Fruit fly (Drosophila melanogaster): ENCODE data around the gene CG14246.

CG14246 gene

DNA sequence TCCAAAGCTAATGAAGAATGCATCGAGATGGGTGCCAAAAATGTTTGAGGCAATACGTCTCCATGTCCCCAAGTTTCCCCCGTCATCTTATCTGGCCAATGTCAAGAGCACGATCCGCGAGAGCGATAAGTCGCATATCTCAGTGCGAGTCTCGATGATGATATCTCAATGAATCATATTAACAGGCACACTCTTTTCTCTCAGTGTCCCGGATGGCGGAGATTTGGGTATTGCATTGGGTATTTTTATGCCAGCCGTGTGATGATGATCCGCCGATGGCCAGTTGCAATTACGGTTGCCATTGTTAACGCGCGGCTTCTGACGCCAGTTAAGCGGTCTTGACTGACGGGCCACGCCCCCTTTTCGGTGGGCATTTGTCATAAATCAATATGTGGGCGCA lies at the start of gene CG14246:
CG14246 (plus strand) TSS at position 301 of the 400 bp plus-strand sequence.
- no peak for TF ChIP-seq Dif (GFP tag; optimal IDR thresholded peaks at IDR 0.05; ENCODE audit: partially characterized antibody)
- no peak for TF ChIP-seq fru (GFP tag; optimal IDR thresholded peaks at IDR 0.05)
- TF ChIP-seq CrebA (GFP tag; optimal IDR thresholded peaks at IDR 0.05; ENCODE audit: borderline replicate concordance): no peak
- TF ChIP-seq sage (GFP tag; optimal IDR thresholded peaks at IDR 0.05): no peak
- TF ChIP-seq sv (GFP tag; optimal IDR thresholded peaks at IDR 0.05): no peak
- TF ChIP-seq Mio (GFP tag; optimal IDR thresholded peaks at IDR 0.05): no peak
- no peak for TF ChIP-seq Vsx2 (GFP tag; optimal IDR thresholded peaks at IDR 0.05; ENCODE audit: partially characterized antibody)
- TF ChIP-seq brk (GFP tag; optimal IDR thresholded peaks at IDR 0.05): no peak
- no peak for TF ChIP-seq woc (GFP tag; optimal IDR thresholded peaks at IDR 0.05)

DNA sequence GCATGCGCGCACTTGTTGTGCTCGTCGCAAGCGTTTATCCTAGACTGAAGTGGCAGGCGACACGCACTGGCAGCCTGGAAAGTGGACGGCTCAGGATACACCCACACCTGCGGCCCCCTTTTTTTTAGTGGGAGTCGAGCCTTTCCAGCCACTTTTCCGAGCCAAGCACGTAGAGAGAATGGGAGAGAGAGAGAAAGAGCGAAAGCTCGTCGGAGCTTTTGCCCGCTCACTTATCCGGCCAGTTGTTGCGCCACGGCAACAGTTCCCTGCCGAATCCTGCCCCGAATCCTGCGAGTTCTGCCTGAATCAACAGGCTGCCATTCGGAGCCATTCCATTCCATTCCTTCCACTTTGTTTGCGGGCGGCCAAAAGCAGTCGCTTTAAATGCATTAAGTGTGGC lies 45.2 kb upstream of the CG14246 start, which contains the start of gene beat-VII:
beat-VII (minus strand) TSS at position 20 of the 400 bp plus-strand sequence.
- no peak for TF ChIP-seq h (GFP tag; optimal IDR thresholded peaks at IDR 0.05)
- TF ChIP-seq fru (GFP tag; optimal IDR thresholded peaks at IDR 0.05): no peak
- TF ChIP-seq jim (GFP tag; optimal IDR thresholded peaks at IDR 0.05): no peak
- TF ChIP-seq OdsH (GFP tag; optimal IDR thresholded peaks at IDR 0.05): no peak
- no peak for TF ChIP-seq CG9705 (GFP tag; optimal IDR thresholded peaks at IDR 0.05)
- TF ChIP-seq sage (GFP tag; optimal IDR thresholded peaks at IDR 0.05): no peak
- TF ChIP-seq HLH106 (tag; optimal IDR thresholded peaks at IDR 0.05): no peak
- TF ChIP-seq Dfd (GFP tag; optimal IDR thresholded peaks at IDR 0.05): no peak
- no peak for TF ChIP-seq Jra (GFP tag; optimal IDR thresholded peaks at IDR 0.05)
- TF ChIP-seq pan (optimal IDR thresholded peaks at IDR 0.05): no peak
- no peak for TF ChIP-seq br (GFP tag; optimal IDR thresholded peaks at IDR 0.05)
- TF ChIP-seq dmrt93B (GFP tag; optimal IDR thresholded peaks at IDR 0.05): no peak
- no peak for TF ChIP-seq GATAd (GFP tag; optimal IDR thresholded peaks at IDR 0.05)
- TF ChIP-seq lola (GFP tag; optimal IDR thresholded peaks at IDR 0.05): no peak
- no peak for TF ChIP-seq Dif (GFP tag; optimal IDR thresholded peaks at IDR 0.05; ENCODE audit: partially characterized antibody)

DNA sequence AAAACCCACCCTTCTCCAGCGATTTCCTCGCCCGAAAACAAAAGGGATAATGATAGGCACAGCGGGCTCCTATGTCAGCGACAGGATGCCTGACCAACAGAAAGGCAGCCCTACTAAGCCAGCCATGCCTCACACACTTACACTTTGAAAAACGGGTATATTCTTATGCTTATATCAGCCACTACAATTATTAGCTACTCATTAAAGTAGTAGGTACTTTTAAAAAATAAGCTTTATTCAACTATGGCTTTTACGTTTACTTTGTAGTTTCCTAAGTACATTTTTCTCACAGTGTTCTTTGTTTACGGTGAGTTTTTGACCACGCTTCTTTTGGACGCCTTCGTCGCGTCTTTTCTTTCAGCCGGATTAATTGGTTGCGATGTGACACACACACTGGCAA lies 36.9 kb upstream of the CG14246 start:
- TF ChIP-seq foxo (GFP tag; optimal IDR thresholded peaks at IDR 0.05): no peak
- no peak for TF ChIP-seq N (GFP tag; optimal IDR thresholded peaks at IDR 0.05)
- no peak for TF ChIP-seq CG9705 (GFP tag; optimal IDR thresholded peaks at IDR 0.05)
- TF ChIP-seq Mio (GFP tag; optimal IDR thresholded peaks at IDR 0.05): no peak
- no peak for TF ChIP-seq HLH106 (tag; optimal IDR thresholded peaks at IDR 0.05)
- no peak for TF ChIP-seq fru (GFP tag; optimal IDR thresholded peaks at IDR 0.05)
- TF ChIP-seq jim (GFP tag; optimal IDR thresholded peaks at IDR 0.05): no peak
- TF ChIP-seq psq (GFP tag; optimal IDR thresholded peaks at IDR 0.05): no peak

DNA sequence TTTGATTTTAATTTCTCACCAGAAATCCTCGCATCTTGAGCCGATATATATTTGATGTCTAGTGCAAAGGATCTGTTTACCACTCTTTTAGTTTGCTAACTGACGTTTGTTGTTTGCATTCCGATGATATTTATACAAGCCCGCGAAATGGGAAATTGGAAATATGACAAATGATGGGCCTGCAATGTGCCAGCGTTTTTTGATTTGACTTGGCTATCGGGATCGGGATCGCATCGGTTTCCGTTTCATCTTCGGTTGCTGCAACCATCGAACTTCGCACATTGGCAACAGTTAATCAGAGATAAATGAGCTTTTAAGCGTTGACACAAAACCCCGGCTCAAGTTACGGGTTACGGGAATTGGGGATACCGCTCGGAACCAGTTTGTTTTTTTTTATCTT lies 33.6 kb upstream of the CG14246 start, which contains the start of gene TwdlQ:
TwdlQ (minus strand) TSS at position 101 of the 400 bp plus-strand sequence.
- TF ChIP-seq rgr (GFP tag; optimal IDR thresholded peaks at IDR 0.05) (no peak), CG32264 (GFP tag; optimal IDR thresholded peaks at IDR 0.05) (no peak), CrebA (GFP tag; optimal IDR thresholded peaks at IDR 0.05; ENCODE audit: borderline replicate concordance) (no peak), OdsH (GFP tag; optimal IDR thresholded peaks at IDR 0.05) (no peak), Dif (GFP tag; optimal IDR thresholded peaks at IDR 0.05; ENCODE audit: partially characterized antibody) (no peak), sv (GFP tag; optimal IDR thresholded peaks at IDR 0.05) (no peak), Myc (optimal IDR thresholded peaks at IDR 0.05) (no peak), woc (GFP tag; optimal IDR thresholded peaks at IDR 0.05) (no peak), usp (GFP tag; optimal IDR thresholded peaks at IDR 0.05) (no peak), dsf (GFP tag; optimal IDR thresholded peaks at IDR 0.05; ENCODE audit: borderline replicate concordance) (no peak), N (GFP tag; optimal IDR thresholded peaks at IDR 0.05) (no peak), psq (GFP tag; optimal IDR thresholded peaks at IDR 0.05) (no peak), brk (GFP tag; optimal IDR thresholded peaks at IDR 0.05) (no peak), Rel (GFP tag; optimal IDR thresholded peaks at IDR 0.05) (no peak), Rel (tag; optimal IDR thresholded peaks at IDR 0.05) (no peak), Hr78 (GFP tag; optimal IDR thresholded peaks at IDR 0.05) (no peak), dmrt93B (GFP tag; optimal IDR thresholded peaks at IDR 0.05) (no peak), Sp1 (GFP tag; optimal IDR thresholded peaks at IDR 0.05) (no peak), GATAd (GFP tag; optimal IDR thresholded peaks at IDR 0.05) (no peak), lola (GFP tag; optimal IDR thresholded peaks at IDR 0.05) (no peak)

DNA sequence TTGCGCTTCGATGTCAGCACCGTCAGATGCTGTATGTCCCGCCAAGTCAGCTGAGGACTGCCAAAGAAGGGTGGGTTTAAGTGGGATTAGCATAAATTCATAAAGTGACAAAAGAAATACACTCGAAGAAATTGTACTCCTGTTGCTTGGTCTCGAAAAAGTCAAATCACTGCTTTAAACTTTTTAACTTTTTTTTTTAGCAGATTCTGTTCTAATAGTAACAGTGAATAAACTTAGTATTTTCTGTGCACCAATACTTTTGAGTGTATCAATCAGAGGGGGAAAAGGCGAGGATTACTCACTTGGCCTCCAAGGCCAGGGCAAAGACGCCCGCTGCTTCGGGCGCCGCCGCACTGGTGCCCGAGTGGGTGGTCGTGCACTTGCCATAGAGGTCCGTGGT lies 27.0 kb upstream of the CG14246 start:
- no peak for TF ChIP-seq HLH106 (tag; optimal IDR thresholded peaks at IDR 0.05)
- TF ChIP-seq sv (GFP tag; optimal IDR thresholded peaks at IDR 0.05): no peak
- no peak for TF ChIP-seq CrebA (GFP tag; optimal IDR thresholded peaks at IDR 0.05; ENCODE audit: borderline replicate concordance)
- no peak for TF ChIP-seq Myc (optimal IDR thresholded peaks at IDR 0.05)
- TF ChIP-seq dl (GFP tag; optimal IDR thresholded peaks at IDR 0.05; ENCODE audit: insufficient read depth in 1 of 2, partially characterized antibody in 2 of 2): no peak
